In genomic region chrII:3023381-3023935, ce11 we compare ENCODE assay signal across 2 worm cellular contexts.
TF ChIP-seq lines count a peak whose summit lies in the region.

Gene clec-2, minus strand, starts transcription at chrII:3023431.

TF ChIP-seq in whole organism, L4 larva, 104 proteins besides CTCF, POLR2A, EP300 and RAD21:
- TF ChIP-seq aha-1 (tag; lab: Kevin White, UChicago), result peak; percentile 7
- no peak for TF ChIP-seq gei-8 (GFP tag; optimal IDR thresholded peaks at IDR 0.05; lab: Kevin White, UChicago)

TF ChIP-seq in whole organism, young adult, 124 proteins besides CTCF, POLR2A, EP300 and RAD21:
- TF ChIP-seq snpc-4 (GFP tag; optimal IDR thresholded peaks at IDR 0.05; lab: Kevin White, UChicago), result no peak
- peak in 2 of 4 experiments; percentile 69 to 76 for TF ChIP-seq snpc-4 (tag; optimal IDR thresholded peaks at IDR 0.05; lab: Kevin White, UChicago)
- TF ChIP-seq mxl-1 (tag; optimal IDR thresholded peaks at IDR 0.05; lab: Kevin White, UChicago), result no peak
- no peak for TF ChIP-seq B0261.1 (tag; optimal IDR thresholded peaks at IDR 0.05; lab: Kevin White, UChicago)
- peak; percentile 10 for TF ChIP-seq snpc-1.1 (tag; optimal IDR thresholded peaks at IDR 0.05; lab: Kevin White, UChicago; ENCODE audit: insufficient read depth)
- peak; percentile 39 for TF ChIP-seq hmg-1.2 (GFP tag; IDR thresholded peaks at IDR 0.05; lab: Robert Waterston, UW)
